Worm (Caenorhabditis elegans): ENCODE measurements around the gene lgc-19.
A peak's percentile ranks its signal among the peaks of the same experiment; 100 is the strongest.

The lgc-19 gene

ce11 chrIV:15991416-15991815 is 28.9 kb upstream of the lgc-19 start:
- TF ChIP-seq aly-2 (tag; optimal IDR thresholded peaks at IDR 0.05) (no peak), nhr-237 (tag; optimal IDR thresholded peaks at IDR 0.05) (no peak), nhr-12 (tag; optimal IDR thresholded peaks at IDR 0.05) (no peak), zag-1 (tag; optimal IDR thresholded peaks at IDR 0.05) (no peak), unc-62 (GFP tag; optimal IDR thresholded peaks at IDR 0.05) (no peak), nhr-23 (tag; optimal IDR thresholded peaks at IDR 0.05) (no peak), ceh-16 (tag; optimal IDR thresholded peaks at IDR 0.05) (no peak), eor-1 (tag; optimal IDR thresholded peaks at IDR 0.05) (no peak), egl-5 (tag; optimal IDR thresholded peaks at IDR 0.05) (no peak), ZK546.5 (tag; optimal IDR thresholded peaks at IDR 0.05) (no peak)

ce11 chrIV:15983920-15984631 is 21.6 kb upstream of the lgc-19 start, which contains the start of gene Y105C5B.19:
Gene Y105C5B.19, minus strand, starts transcription at chrIV:15983970.
- TF ChIP-seq tbx-2 (tag; optimal IDR thresholded peaks at IDR 0.05) (no peak), lsy-12 (tag; optimal IDR thresholded peaks at IDR 0.05) (no peak), nhr-237 (tag; optimal IDR thresholded peaks at IDR 0.05) (no peak), pqm-1 (tag; optimal IDR thresholded peaks at IDR 0.05) (peak; percentile 15), R02D3.7 (tag; optimal IDR thresholded peaks at IDR 0.05) (no peak), elt-2 (tag; optimal IDR thresholded peaks at IDR 0.05) (peak; percentile 46), nhr-28 (tag; optimal IDR thresholded peaks at IDR 0.05) (no peak), nfya-1 (tag; optimal IDR thresholded peaks at IDR 0.05; ENCODE audit: insufficient read depth) (peak; percentile 62), snpc-4 (tag; optimal IDR thresholded peaks at IDR 0.05) (peak; percentile 35), lin-15B (tag; optimal IDR thresholded peaks at IDR 0.05) (peak; percentile 1), nhr-77 (tag; optimal IDR thresholded peaks at IDR 0.05) (no peak), ztf-11 (tag; optimal IDR thresholded peaks at IDR 0.05) (no peak), aly-2 (tag; optimal IDR thresholded peaks at IDR 0.05) (no peak), mdl-1 (tag; optimal IDR thresholded peaks at IDR 0.05) (no peak), daf-12 (tag; optimal IDR thresholded peaks at IDR 0.05) (no peak), ZK546.5 (tag; optimal IDR thresholded peaks at IDR 0.05) (no peak), nhr-12 (tag; optimal IDR thresholded peaks at IDR 0.05) (no peak), nhr-76 (tag; optimal IDR thresholded peaks at IDR 0.05) (no peak), pha-4 (tag; optimal IDR thresholded peaks at IDR 0.05) (peak; percentile 74), hmg-11 (tag; optimal IDR thresholded peaks at IDR 0.05) (peak; percentile 86), ceh-82 (tag; optimal IDR thresholded peaks at IDR 0.05) (no peak), egl-27 (tag; optimal IDR thresholded peaks at IDR 0.05) (no peak), mml-1 (tag; optimal IDR thresholded peaks at IDR 0.05) (no peak), lin-39 (tag; optimal IDR thresholded peaks at IDR 0.05) (peak; percentile 46), ceh-9 (tag; optimal IDR thresholded peaks at IDR 0.05) (no peak), ztf-4 (tag; optimal IDR thresholded peaks at IDR 0.05) (no peak), elt-1 (tag; optimal IDR thresholded peaks at IDR 0.05) (no peak), nhr-11 (tag; optimal IDR thresholded peaks at IDR 0.05) (no peak), ceh-28 (tag; optimal IDR thresholded peaks at IDR 0.05) (peak; percentile 52), jun-1 (tag; optimal IDR thresholded peaks at IDR 0.05) (no peak), unc-39 (tag; optimal IDR thresholded peaks at IDR 0.05) (no peak), nhr-43 (tag; optimal IDR thresholded peaks at IDR 0.05; ENCODE audit: poor library complexity, severe bottlenecking) (no peak), nhr-67 (tag; optimal IDR thresholded peaks at IDR 0.05) (no peak), zag-1 (tag; optimal IDR thresholded peaks at IDR 0.05) (no peak), sea-2 (GFP tag; optimal IDR thresholded peaks at IDR 0.05) (no peak), nhr-23 (tag; optimal IDR thresholded peaks at IDR 0.05) (no peak), unc-62 (GFP tag; optimal IDR thresholded peaks at IDR 0.05) (no peak), fkh-2 (tag; optimal IDR thresholded peaks at IDR 0.05) (no peak), nhr-25 (tag; optimal IDR thresholded peaks at IDR 0.05) (no peak), fkh-10 (GFP tag; optimal IDR thresholded peaks at IDR 0.05) (no peak), skn-1 (tag; optimal IDR thresholded peaks at IDR 0.05) (no peak), egl-5 (tag; optimal IDR thresholded peaks at IDR 0.05) (no peak), fos-1 (tag; optimal IDR thresholded peaks at IDR 0.05) (no peak), eor-1 (tag; optimal IDR thresholded peaks at IDR 0.05) (no peak), ama-1 (optimal IDR thresholded peaks at IDR 0.05) (no peak), ceh-16 (tag; optimal IDR thresholded peaks at IDR 0.05) (no peak), elt-3 (tag; optimal IDR thresholded peaks at IDR 0.05) (no peak)
